Fruit fly (Drosophila melanogaster) whole organism, embryonic: ENCODE results near the gene CG42716.

Experiments
- Atf-2 ChIP-seq: fragments of 200-800 bp; sonication (Bioruptor generic); optimal IDR thresholded peaks from 2 replicates; lab custom pipeline; 2016; ENCODE audit warnings: missing biosample characterization, missing genetic modification characterization
- CG10431 ChIP-seq: fragments of 200-800 bp; sonication (Bioruptor generic); optimal IDR thresholded peaks from 3 replicates; lab custom pipeline; 2018; ENCODE audit warnings: missing biosample characterization, mild to moderate bottlenecking, missing genetic modification characterization
- CG10462 ChIP-seq: fragments of 200-800 bp; sonication (Bioruptor generic); optimal IDR thresholded peaks from 2 replicates; lab custom pipeline; 2016; ENCODE audit warnings: missing biosample characterization, missing genetic modification characterization
- CG12236 ChIP-seq: fragments of 200-800 bp; sonication (Bioruptor generic); optimal IDR thresholded peaks from 2 replicates; lab custom pipeline; 2016; ENCODE audit warnings: missing biosample characterization, missing genetic modification characterization
- CG1233 ChIP-seq: fragments of 200-800 bp; sonication (Bioruptor generic); optimal IDR thresholded peaks from 4 replicates; lab custom pipeline; 2018; ENCODE audit warnings: missing biosample characterization, mild to moderate bottlenecking, missing genetic modification characterization
- CG15011 ChIP-seq: fragments of 200-800 bp; sonication (Bioruptor generic); optimal IDR thresholded peaks from 3 replicates; lab custom pipeline; 2018; ENCODE audit warnings: missing biosample characterization, mild to moderate bottlenecking, missing genetic modification characterization
- CG31224 ChIP-seq: fragments of 200-800 bp; sonication (Bioruptor generic); IDR thresholded peaks from 2 replicates; pipeline ENCODE4 v1.3.6; 2022; ENCODE audit warnings: missing biosample characterization, missing genetic modification characterization
- CG3838 ChIP-seq: fragments of 200-800 bp; sonication (Bioruptor generic); optimal IDR thresholded peaks from 3 replicates; lab custom pipeline; 2016; ENCODE audit warnings: missing biosample characterization, missing genetic modification characterization
- CG3847 ChIP-seq: fragments of 200-800 bp; sonication (Bioruptor generic); IDR thresholded peaks from 2 replicates; pipeline ENCODE4 v1.3.6; 2022; ENCODE audit warnings: missing biosample characterization, missing genetic modification characterization
- CG4404 ChIP-seq: fragments of 200-800 bp; sonication (Bioruptor generic); IDR thresholded peaks from 2 replicates; pipeline ENCODE4 v1.3.6; 2022; ENCODE audit warnings: missing biosample characterization, missing genetic modification characterization
- CG4730 ChIP-seq: fragments of 200-800 bp; sonication (Bioruptor generic); IDR thresholded peaks from 2 replicates; pipeline ENCODE4 v1.3.6; 2022; ENCODE audit warnings: missing biosample characterization, missing genetic modification characterization
- CG5180 ChIP-seq: fragments of 200-800 bp; sonication (Bioruptor generic); optimal IDR thresholded peaks from 3 replicates; lab custom pipeline; 2017; ENCODE audit warnings: missing biosample characterization, missing genetic modification characterization, mild to moderate bottlenecking, moderate library complexity, missing genetic modification reagents
- CG6254 ChIP-seq: fragments of 200-800 bp; sonication (Bioruptor generic); optimal IDR thresholded peaks from 3 replicates; lab custom pipeline; 2017; ENCODE audit warnings: mild to moderate bottlenecking, missing biosample characterization, missing genetic modification reagents, missing genetic modification characterization
- CG6813 ChIP-seq: fragments of 200-800 bp; sonication (Bioruptor generic); optimal IDR thresholded peaks from 2 replicates; lab custom pipeline; 2017; ENCODE audit warnings: missing biosample characterization, missing genetic modification characterization, mild to moderate bottlenecking, moderate library complexity, missing genetic modification reagents
- CG6854 ChIP-seq: fragments of 200-800 bp; sonication (Bioruptor generic); optimal IDR thresholded peaks from 3 replicates; lab custom pipeline; 2017; ENCODE audit warnings: missing biosample characterization, mild to moderate bottlenecking, missing genetic modification characterization
- CG7556 ChIP-seq: fragments of 200-800 bp; sonication (Bioruptor generic); optimal IDR thresholded peaks from 2 replicates; lab custom pipeline; 2017; ENCODE audit warnings: missing biosample characterization, mild to moderate bottlenecking, missing genetic modification characterization
- CG9215 ChIP-seq: fragments of 200-800 bp; sonication (Bioruptor generic); IDR thresholded peaks from 2 replicates; pipeline ENCODE4 v1.3.6; 2022; ENCODE audit warnings: missing biosample characterization, missing genetic modification characterization
- CG9727 ChIP-seq: fragments of 200-800 bp; sonication (Bioruptor generic); optimal IDR thresholded peaks from 3 replicates; lab custom pipeline; 2017; ENCODE audit warnings: missing biosample characterization, mild to moderate bottlenecking, missing genetic modification characterization
- Dad ChIP-seq: fragments of 200-800 bp; sonication (Bioruptor generic); optimal IDR thresholded peaks from 3 replicates; lab custom pipeline; 2016; ENCODE audit warnings: missing biosample characterization, missing genetic modification characterization
- Deaf1 ChIP-seq: fragments of 200-800 bp; optimal IDR thresholded peaks from 3 replicates; lab custom pipeline; 2019; ENCODE audit warnings: missing biosample characterization, mild to moderate bottlenecking, missing genetic modification characterization, moderate library complexity
- Drgx ChIP-seq: fragments of 200-800 bp; sonication (Bioruptor generic); IDR thresholded peaks from 2 replicates; pipeline ENCODE4 v1.3.6; 2022; ENCODE audit warnings: missing biosample characterization, missing genetic modification characterization
- E2f1 ChIP-seq: fragments of 200-800 bp; sonication (Bioruptor generic); IDR thresholded peaks from 2 replicates; pipeline ENCODE4 v1.3.6; 2022; ENCODE audit warnings: missing biosample characterization, missing genetic modification characterization
- ERR ChIP-seq: fragments of 200-800 bp; sonication (Bioruptor generic); optimal IDR thresholded peaks from 2 replicates; lab custom pipeline; 2016; ENCODE audit warnings: missing biosample characterization, missing genetic modification characterization
- H15 ChIP-seq: fragments of 200-800 bp; sonication (Bioruptor generic); IDR thresholded peaks from 3 replicates; pipeline ENCODE4 v1.3.6; 2022; ENCODE audit warnings: missing biosample characterization, missing genetic modification characterization
- MESR4 ChIP-seq: fragments of 200-800 bp; sonication (Bioruptor generic); optimal IDR thresholded peaks from 2 replicates; lab custom pipeline; 2018; ENCODE audit warnings: missing biosample characterization, mild to moderate bottlenecking, missing genetic modification characterization, moderate library complexity
- Nf-YB ChIP-seq: fragments of 200-800 bp; sonication (Bioruptor generic); optimal IDR thresholded peaks from 3 replicates; lab custom pipeline; 2019; ENCODE audit warnings: missing biosample characterization, mild to moderate bottlenecking, missing genetic modification characterization, moderate library complexity
- Oli ChIP-seq: fragments of 200-800 bp; sonication (Bioruptor generic); optimal IDR thresholded peaks from 2 replicates; lab custom pipeline; 2018; ENCODE audit warnings: missing biosample characterization, mild to moderate bottlenecking, missing genetic modification characterization, moderate library complexity
- Pdp1 ChIP-seq, 2 experiments: fragments of 200-800 bp; sonication (Bioruptor generic); optimal IDR thresholded peaks; 3 replicates each; lab custom pipeline; 2016; ENCODE audit warnings: missing biosample characterization in 2 of 2, missing genetic modification characterization in 2 of 2, mild to moderate bottlenecking in 1 of 2, moderate library complexity in 1 of 2
- Sox100B ChIP-seq: fragments of 200-800 bp; sonication (Bioruptor generic); optimal IDR thresholded peaks from 3 replicates; lab custom pipeline; 2018; ENCODE audit warnings: missing biosample characterization, mild to moderate bottlenecking, missing genetic modification characterization
- Sox102F ChIP-seq: fragments of 200-800 bp; sonication (Bioruptor generic); optimal IDR thresholded peaks from 2 replicates; lab custom pipeline; 2018; ENCODE audit warnings: missing biosample characterization, mild to moderate bottlenecking, missing genetic modification characterization, moderate library complexity
- Ssrp ChIP-seq: fragments of 200-800 bp; sonication (Bioruptor generic); optimal IDR thresholded peaks from 2 replicates; lab custom pipeline; 2018; ENCODE audit warnings: missing biosample characterization, mild to moderate bottlenecking, missing genetic modification characterization, moderate library complexity
- YL-1 ChIP-seq: fragments of 200-800 bp; sonication (Bioruptor generic); optimal IDR thresholded peaks from 3 replicates; lab custom pipeline; 2017; ENCODE audit warnings: missing biosample characterization, mild to moderate bottlenecking, missing genetic modification characterization
- cad ChIP-seq: fragments of >200 bp; optimal IDR thresholded peaks from 2 replicates; lab custom pipeline; 2017; ENCODE audit warnings: missing biosample characterization, missing genetic modification characterization
- da ChIP-seq: fragments of 200-800 bp; sonication (Bioruptor generic); optimal IDR thresholded peaks from 2 replicates; lab custom pipeline; 2016; ENCODE audit warnings: missing biosample characterization, missing genetic modification characterization
- dm ChIP-seq: fragments of 200-800 bp; sonication (Bioruptor generic); optimal IDR thresholded peaks from 3 replicates; lab custom pipeline; 2016; ENCODE audit warnings: missing biosample characterization, missing genetic modification characterization
- dmrt11E ChIP-seq: fragments of 200-800 bp; sonication (Bioruptor generic); optimal IDR thresholded peaks from 3 replicates; lab custom pipeline; 2018; ENCODE audit warnings: missing biosample characterization, mild to moderate bottlenecking, missing genetic modification characterization, moderate library complexity
- h ChIP-seq: fragments of >200 bp; optimal IDR thresholded peaks from 2 replicates; lab custom pipeline; 2017
- lbe ChIP-seq: fragments of 200-800 bp; sonication (Bioruptor generic); optimal IDR thresholded peaks from 2 replicates; lab custom pipeline; 2016; ENCODE audit warnings: missing biosample characterization, mild to moderate bottlenecking, missing genetic modification characterization
- lola ChIP-seq, 3 experiments: fragments of >200 bp in 2 of 3; fragments of 200-800 bp in 1 of 3; sonication (Bioruptor generic) in 1 of 3; optimal IDR thresholded peaks; 2 replicates each; lab custom pipeline; 2017 to 2019; ENCODE audit warnings: missing biosample characterization in 3 of 3, missing genetic modification characterization in 3 of 3, mild to moderate bottlenecking in 1 of 3, moderate library complexity in 1 of 3
- oc ChIP-seq: fragments of 200-800 bp; sonication (Bioruptor generic); optimal IDR thresholded peaks from 2 replicates; lab custom pipeline; 2018; ENCODE audit warnings: missing biosample characterization, mild to moderate bottlenecking, missing genetic modification characterization, moderate library complexity
- prd ChIP-seq, 3 experiments: fragments of >200 bp in 2 of 3; fragments of 200-800 bp in 1 of 3; sonication (Bioruptor generic) in 1 of 3; optimal IDR thresholded peaks in 2 of 3; IDR thresholded peaks in 1 of 3; 2 replicates in 2 of 3; 3 replicates in 1 of 3; pipeline versions ENCODE4 v1.3.6 to Lab custom; 2017 to 2022; ENCODE audit warnings: missing biosample characterization in 1 of 3, missing genetic modification characterization in 1 of 3
- pzg ChIP-seq: fragments of 200-800 bp; sonication (Bioruptor generic); optimal IDR thresholded peaks from 3 replicates; lab custom pipeline; 2018; ENCODE audit warnings: missing biosample characterization, mild to moderate bottlenecking, missing genetic modification characterization, moderate library complexity
- repo ChIP-seq: fragments of 200-800 bp; sonication (Bioruptor generic); optimal IDR thresholded peaks from 2 replicates; lab custom pipeline; 2016; ENCODE audit warnings: missing biosample characterization, missing genetic modification characterization
- sim ChIP-seq: fragments of 200-800 bp; sonication (Bioruptor generic); IDR thresholded peaks from 2 replicates; pipeline ENCODE4 v1.3.6; 2022; ENCODE audit warnings: missing biosample characterization, missing genetic modification characterization
- sob ChIP-seq: fragments of 200-800 bp; sonication (Bioruptor generic); IDR thresholded peaks from 2 replicates; pipeline ENCODE4 v1.3.6; 2022; ENCODE audit warnings: missing biosample characterization, missing genetic modification characterization
- stwl ChIP-seq: fragments of 200-800 bp; sonication (Bioruptor generic); optimal IDR thresholded peaks from 3 replicates; lab custom pipeline; 2018; ENCODE audit warnings: missing biosample characterization, mild to moderate bottlenecking, missing genetic modification characterization, moderate library complexity
- tll ChIP-seq, 2 experiments: fragments of 200-800 bp in 1 of 2; fragments of >200 bp in 1 of 2; sonication (Bioruptor generic) in 1 of 2; optimal IDR thresholded peaks; 2 replicates each; lab custom pipeline; 2017 to 2019; ENCODE audit warnings: missing biosample characterization in 2 of 2, missing genetic modification characterization in 2 of 2, mild to moderate bottlenecking in 1 of 2, moderate library complexity in 1 of 2
- toy ChIP-seq: fragments of 200-800 bp; sonication (Bioruptor generic); IDR thresholded peaks from 2 replicates; pipeline ENCODE4 v1.3.6; 2022; ENCODE audit warnings: missing biosample characterization, missing genetic modification characterization
- zfh1 ChIP-seq: fragments of 200-800 bp; sonication (Bioruptor generic); IDR thresholded peaks from 3 replicates; pipeline ENCODE4 v1.3.6; 2022; ENCODE audit warnings: missing biosample characterization, missing genetic modification characterization

CG42716 gene

DNA sequence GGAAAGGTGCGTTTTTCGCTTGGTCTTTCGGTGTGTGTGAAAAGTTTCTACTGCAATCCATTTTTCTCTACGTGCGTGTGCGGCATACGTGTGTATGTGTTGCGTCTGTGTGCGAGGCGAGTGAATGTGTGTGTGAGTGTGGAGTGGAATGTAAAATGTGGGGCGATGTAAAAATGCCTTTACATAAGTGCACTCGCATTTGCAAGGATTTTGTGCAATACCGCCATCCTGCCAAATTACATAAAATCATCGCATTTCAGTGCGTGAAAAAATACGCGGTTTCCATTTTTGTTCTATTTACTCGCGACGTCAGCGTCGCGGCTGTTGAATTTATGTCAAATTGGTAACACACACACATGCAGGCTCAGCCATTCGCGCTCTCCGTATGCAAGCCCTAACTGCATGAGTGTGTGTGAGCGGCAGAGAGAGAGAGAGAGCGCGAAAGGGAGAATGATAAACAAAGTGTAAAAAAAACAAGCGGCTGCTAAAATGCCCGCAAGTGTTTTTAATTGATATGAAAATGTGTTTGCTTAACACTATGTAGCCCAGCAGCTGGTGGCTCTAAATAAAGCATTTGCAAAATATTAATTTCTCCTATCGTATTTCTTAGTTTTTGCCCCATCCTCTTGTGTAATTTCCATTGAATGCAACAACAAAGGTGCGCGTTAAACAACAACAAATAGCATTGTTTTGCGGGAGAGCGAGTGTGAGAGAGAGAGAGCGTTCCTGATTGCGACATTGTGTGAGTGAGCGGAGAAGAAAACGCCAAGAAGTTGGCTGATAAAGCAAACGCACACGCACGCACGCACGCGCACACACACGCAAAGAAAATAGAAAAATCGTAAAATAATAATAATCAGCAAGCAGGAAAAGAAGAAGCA, 18.8 kb downstream of the CG42716 start (continued):
- TF ChIP-seq prd (optimal IDR thresholded peaks at IDR 0.05; lab: Kevin White, UChicago) (no peak), prd (GFP tag; IDR thresholded peaks at IDR 0.05; lab: Robert Waterston, UW) (no peak), toy (no peak), dmrt11E (tag; lab: Kevin White, UChicago) (no peak), tll (GFP tag; optimal IDR thresholded peaks at IDR 0.05; lab: Kevin White, UChicago) (peak in 1 of 2 experiments; percentile 83), CG15011 (peak; percentile 1), YL-1 (GFP tag; lab: Kevin White, UChicago) (peak; percentile 12), Atf-2 (GFP tag; lab: Kevin White, UChicago) (no peak), h (lab: Kevin White, UChicago) (no peak), sim (GFP tag; lab: Robert Waterston, UW) (no peak), lola (GFP tag; optimal IDR thresholded peaks at IDR 0.05; lab: Kevin White, UChicago) (peak in 2 of 3 experiments; percentile 71 to 96), dm (GFP tag; lab: Kevin White, UChicago) (no peak), CG6254 (GFP tag; lab: Kevin White, UChicago) (no peak), CG4404 (GFP tag; lab: Robert Waterston, UW) (no peak), Sox102F (GFP tag; lab: Kevin White, UChicago) (peak; percentile 20), CG31224 (GFP tag; lab: Robert Waterston, UW) (no peak), Dad (GFP tag; lab: Kevin White, UChicago) (no peak), stwl (no peak), cad (no peak), Sox100B (GFP tag; lab: Kevin White, UChicago) (no peak), CG9215 (no peak), lbe (GFP tag; lab: Kevin White, UChicago) (peak; percentile 51), zfh1 (GFP tag; lab: Robert Waterston, UW) (no peak), CG7556 (GFP tag; lab: Kevin White, UChicago) (peak; percentile 11), E2f1 (GFP tag; lab: Robert Waterston, UW) (no peak), pzg (GFP tag; lab: Kevin White, UChicago) (no peak), CG3838 (GFP tag; lab: Kevin White, UChicago) (no peak), CG6854 (GFP tag; lab: Kevin White, UChicago) (peak; percentile 28), CG12236 (GFP tag; lab: Kevin White, UChicago) (no peak), CG5180 (GFP tag; lab: Kevin White, UChicago) (no peak), CG9727 (GFP tag; lab: Kevin White, UChicago) (peak; percentile 7), oc (no peak), MESR4 (no peak), Oli (no peak), Ssrp (tag; lab: Kevin White, UChicago) (no peak), sob (GFP tag; lab: Robert Waterston, UW) (no peak), H15 (GFP tag; lab: Robert Waterston, UW) (no peak), CG10431 (GFP tag; lab: Kevin White, UChicago) (no peak), repo (no peak), Drgx (GFP tag; lab: Robert Waterston, UW) (peak; percentile 22; the same call in 1 of the 2 replicates), da (no peak), CG1233 (GFP tag; lab: Kevin White, UChicago) (no peak), CG6813 (peak; percentile 45), Deaf1 (tag; lab: Kevin White, UChicago) (no peak), CG3847 (GFP tag; lab: Robert Waterston, UW) (no peak), ERR (GFP tag; lab: Kevin White, UChicago) (no peak), Pdp1 (GFP tag; optimal IDR thresholded peaks at IDR 0.05; lab: Kevin White, UChicago) (peak in 1 of 2 experiments; percentile 78), Nf-YB (GFP tag; lab: Kevin White, UChicago) (no peak), CG4730 (no peak), CG10462 (GFP tag; lab: Kevin White, UChicago) (no peak)
